Worm (Caenorhabditis elegans): Measurements from ENCODE around the gene lsm-7.

DNA sequence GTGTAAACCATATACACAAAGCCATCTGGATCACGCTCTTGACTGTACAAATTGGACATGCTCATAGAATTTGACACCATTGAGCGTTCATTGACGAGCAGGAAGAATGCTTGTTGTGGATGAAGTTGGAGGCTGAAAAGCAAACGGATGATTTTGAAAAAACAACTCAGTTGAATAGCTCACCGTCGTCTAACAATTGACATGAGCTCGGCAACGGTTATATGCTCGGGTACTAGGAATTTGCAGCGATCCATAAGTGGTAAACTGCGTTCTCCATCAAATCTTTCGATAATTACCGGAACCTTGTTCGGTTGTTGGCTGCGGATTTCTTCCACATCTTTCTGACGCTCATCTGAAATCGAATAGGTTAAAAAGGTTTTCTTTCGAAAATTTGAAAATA lies 1.5 kb downstream of the lsm-7 start:
- no peak for TF ChIP-seq dao-5 (tag; optimal IDR thresholded peaks at IDR 0.05)
- no peak for TF ChIP-seq him-1 (tag; optimal IDR thresholded peaks at IDR 0.05)

All from whole organism, L4/young adult.